Fruit fly (Drosophila melanogaster) whole organism, embryonic: Measurements from ENCODE around the gene Ptx1.

Experiments used
- BEAF-32 ChIP-seq: fragments of 200-800 bp; sonication (Bioruptor generic); optimal IDR thresholded peaks from 3 replicates; lab custom pipeline; 2017; ENCODE audit warnings: missing biosample characterization, missing genetic modification characterization, mild to moderate bottlenecking, moderate library complexity, missing genetic modification reagents
- Bgb ChIP-seq: fragments of 200-800 bp; sonication (Bioruptor generic); IDR thresholded peaks from 2 replicates; pipeline ENCODE4 v1.3.6; 2022; ENCODE audit warnings: missing biosample characterization, missing genetic modification characterization; ENCODE audit not compliant: partially characterized antibody
- CG10321 ChIP-seq: fragments of 200-800 bp; sonication (Bioruptor generic); IDR thresholded peaks from 2 replicates; pipeline ENCODE4 v1.3.6; 2022; ENCODE audit warnings: missing biosample characterization, missing genetic modification characterization
- CG10654 ChIP-seq: fragments of 200-800 bp; sonication (Bioruptor generic); optimal IDR thresholded peaks from 2 replicates; lab custom pipeline; 2016; ENCODE audit warnings: missing biosample characterization, missing genetic modification characterization
- CG11723 ChIP-seq: fragments of 200-800 bp; sonication (Bioruptor generic); optimal IDR thresholded peaks from 2 replicates; lab custom pipeline; 2017; ENCODE audit warnings: missing biosample characterization, mild to moderate bottlenecking, missing genetic modification characterization
- CG12391 ChIP-seq: fragments of 200-800 bp; sonication (Bioruptor generic); optimal IDR thresholded peaks from 3 replicates; lab custom pipeline; 2018; ENCODE audit warnings: missing biosample characterization, mild to moderate bottlenecking, missing genetic modification characterization, moderate library complexity
- CG13296 ChIP-seq: fragments of 200-800 bp; sonication (Bioruptor generic); optimal IDR thresholded peaks from 3 replicates; lab custom pipeline; 2018; ENCODE audit warnings: missing biosample characterization, mild to moderate bottlenecking, missing genetic modification characterization
- CG14050 ChIP-seq: fragments of 200-800 bp; sonication (Bioruptor generic); IDR thresholded peaks from 3 replicates; pipeline ENCODE4 v1.3.6; 2022; ENCODE audit warnings: missing biosample characterization, missing genetic modification characterization
- CG14710 ChIP-seq: fragments of 200-800 bp; sonication (Bioruptor generic); optimal IDR thresholded peaks from 3 replicates; lab custom pipeline; 2019; ENCODE audit warnings: missing biosample characterization, mild to moderate bottlenecking, missing genetic modification characterization, moderate library complexity
- CG2199 ChIP-seq: fragments of 200-800 bp; sonication (Bioruptor generic); IDR thresholded peaks from 3 replicates; pipeline ENCODE4 v1.3.6; 2022; ENCODE audit warnings: missing biosample characterization, missing genetic modification characterization
- CG31365 ChIP-seq: fragments of 200-800 bp; sonication (Bioruptor generic); optimal IDR thresholded peaks from 2 replicates; lab custom pipeline; 2018; ENCODE audit warnings: missing biosample characterization, mild to moderate bottlenecking, missing genetic modification characterization
- CG32532 ChIP-seq: fragments of 200-800 bp; sonication (Bioruptor generic); IDR thresholded peaks from 2 replicates; pipeline ENCODE4 v1.3.6; 2022; ENCODE audit warnings: missing biosample characterization, missing genetic modification characterization
- CG33213 ChIP-seq: fragments of 200-800 bp; sonication (Bioruptor generic); optimal IDR thresholded peaks from 3 replicates; lab custom pipeline; 2016; ENCODE audit warnings: missing biosample characterization, missing genetic modification characterization
- CG33557 ChIP-seq: fragments of 200-800 bp; sonication (Bioruptor generic); optimal IDR thresholded peaks from 2 replicates; lab custom pipeline; 2019; ENCODE audit warnings: missing biosample characterization, mild to moderate bottlenecking, missing genetic modification characterization, moderate library complexity
- CG3838 ChIP-seq: fragments of 200-800 bp; sonication (Bioruptor generic); optimal IDR thresholded peaks from 3 replicates; lab custom pipeline; 2016; ENCODE audit warnings: missing biosample characterization, missing genetic modification characterization
- CG3995 ChIP-seq: fragments of 200-800 bp; sonication (Bioruptor generic); optimal IDR thresholded peaks from 3 replicates; lab custom pipeline; 2016; ENCODE audit warnings: missing biosample characterization, missing genetic modification characterization
- CG4730 ChIP-seq: fragments of 200-800 bp; sonication (Bioruptor generic); IDR thresholded peaks from 2 replicates; pipeline ENCODE4 v1.3.6; 2022; ENCODE audit warnings: missing biosample characterization, missing genetic modification characterization
- CG6791 ChIP-seq: fragments of 200-800 bp; sonication (Bioruptor generic); IDR thresholded peaks from 3 replicates; pipeline ENCODE4 v1.3.6; 2022; ENCODE audit warnings: missing biosample characterization, missing genetic modification characterization; ENCODE audit not compliant: partially characterized antibody
- CG8281 ChIP-seq: fragments of 200-800 bp; sonication (Bioruptor generic); optimal IDR thresholded peaks from 2 replicates; lab custom pipeline; 2018; ENCODE audit warnings: missing biosample characterization, mild to moderate bottlenecking, missing genetic modification characterization, moderate library complexity
- CG9797 ChIP-seq: fragments of 200-800 bp; sonication (Bioruptor generic); optimal IDR thresholded peaks from 3 replicates; lab custom pipeline; 2018; ENCODE audit warnings: missing biosample characterization, mild to moderate bottlenecking, missing genetic modification characterization
- CTCF ChIP-seq: fragments of 200-800 bp; sonication (Bioruptor generic); optimal IDR thresholded peaks from 2 replicates; lab custom pipeline; 2017; ENCODE audit warnings: missing biosample characterization, mild to moderate bottlenecking, missing genetic modification characterization, moderate library complexity
- CoRest ChIP-seq: fragments of 200-800 bp; sonication (Bioruptor generic); optimal IDR thresholded peaks from 3 replicates; lab custom pipeline; 2018; ENCODE audit warnings: missing biosample characterization, mild to moderate bottlenecking, missing genetic modification characterization, moderate library complexity
- Dp ChIP-seq: fragments of 200-800 bp; sonication (Bioruptor generic); optimal IDR thresholded peaks from 2 replicates; lab custom pipeline; 2018; ENCODE audit warnings: missing biosample characterization, mild to moderate bottlenecking, missing genetic modification characterization, moderate library complexity
- Dref ChIP-seq: fragments of 200-800 bp; sonication (Bioruptor generic); IDR thresholded peaks from 2 replicates; pipeline ENCODE4 v1.3.6; 2022; ENCODE audit warnings: missing biosample characterization, missing genetic modification characterization
- E2f2 ChIP-seq: fragments of 200-800 bp; sonication (Bioruptor generic); IDR thresholded peaks from 2 replicates; pipeline ENCODE4 v1.3.6; 2022; ENCODE audit warnings: missing biosample characterization, missing genetic modification characterization
- HLH4C ChIP-seq: fragments of 200-800 bp; sonication (Bioruptor generic); IDR thresholded peaks from 3 replicates; pipeline ENCODE4 v1.3.6; 2022; ENCODE audit warnings: missing biosample characterization, missing genetic modification characterization; ENCODE audit not compliant: partially characterized antibody
- Hmr ChIP-seq: fragments of 200-800 bp; sonication (Bioruptor generic); optimal IDR thresholded peaks from 3 replicates; lab custom pipeline; 2017; ENCODE audit warnings: mild to moderate bottlenecking, missing biosample characterization, missing genetic modification reagents, missing genetic modification characterization
- Lhr ChIP-seq: fragments of 200-800 bp; sonication (Bioruptor generic); optimal IDR thresholded peaks from 3 replicates; lab custom pipeline; 2017; ENCODE audit warnings: mild to moderate bottlenecking, missing biosample characterization, missing genetic modification reagents, missing genetic modification characterization
- Sry-β ChIP-seq: fragments of 200-800 bp; sonication (Bioruptor generic); optimal IDR thresholded peaks from 2 replicates; lab custom pipeline; 2018; ENCODE audit warnings: missing biosample characterization, mild to moderate bottlenecking, missing genetic modification characterization, moderate library complexity
- Sry-δ ChIP-seq: fragments of 200-800 bp; sonication (Bioruptor generic); optimal IDR thresholded peaks from 2 replicates; lab custom pipeline; 2016; ENCODE audit warnings: missing biosample characterization, missing genetic modification characterization
- Tbp ChIP-seq: fragments of >200 bp; optimal IDR thresholded peaks from 2 replicates; lab custom pipeline; 2018; ENCODE audit warnings: missing biosample characterization, missing genetic modification characterization
- amos ChIP-seq: fragments of 200-800 bp; sonication (Bioruptor generic); IDR thresholded peaks from 2 replicates; pipeline ENCODE4 v1.3.6; 2022; ENCODE audit warnings: missing biosample characterization, missing genetic modification characterization; ENCODE audit not compliant: partially characterized antibody
- bab2 ChIP-seq: fragments of 200-800 bp; sonication (Bioruptor generic); optimal IDR thresholded peaks from 2 replicates; lab custom pipeline; 2016; ENCODE audit warnings: missing biosample characterization, missing genetic modification characterization
- bigmax ChIP-seq: fragments of 200-800 bp; sonication (Bioruptor generic); optimal IDR thresholded peaks from 2 replicates; lab custom pipeline; 2018; ENCODE audit warnings: missing biosample characterization, mild to moderate bottlenecking, missing genetic modification characterization
- chinmo ChIP-seq: fragments of 200-800 bp; sonication (Bioruptor generic); IDR thresholded peaks from 4 replicates; pipeline ENCODE4 v1.3.6; 2022; ENCODE audit warnings: missing biosample characterization, missing genetic modification characterization; ENCODE audit not compliant: partially characterized antibody
- dmrt11E ChIP-seq: fragments of 200-800 bp; sonication (Bioruptor generic); optimal IDR thresholded peaks from 3 replicates; lab custom pipeline; 2018; ENCODE audit warnings: missing biosample characterization, mild to moderate bottlenecking, missing genetic modification characterization, moderate library complexity
- esg ChIP-seq: fragments of 200-800 bp; sonication (Bioruptor generic); conservative IDR thresholded peaks from 2 replicates; pipeline ENCODE4 v1.3.6; 2022; ENCODE audit warnings: missing biosample characterization, missing genetic modification characterization
- eyg ChIP-seq: fragments of 200-800 bp; sonication (Bioruptor generic); optimal IDR thresholded peaks from 3 replicates; lab custom pipeline; 2016; ENCODE audit warnings: missing biosample characterization, missing genetic modification characterization
- fru ChIP-seq: fragments of >200 bp; optimal IDR thresholded peaks from 2 replicates; lab custom pipeline; 2017
- gce ChIP-seq: fragments of 200-800 bp; sonication (Bioruptor generic); IDR thresholded peaks from 3 replicates; pipeline ENCODE4 v1.3.6; 2022; ENCODE audit warnings: missing biosample characterization, missing genetic modification characterization
- gem ChIP-seq: fragments of 200-800 bp; sonication (Bioruptor generic); optimal IDR thresholded peaks from 2 replicates; lab custom pipeline; 2019; ENCODE audit warnings: missing biosample characterization, mild to moderate bottlenecking, missing genetic modification characterization, moderate library complexity
- ind ChIP-seq: fragments of 200-800 bp; sonication (Bioruptor generic); optimal IDR thresholded peaks from 3 replicates; lab custom pipeline; 2016; ENCODE audit warnings: missing biosample characterization, missing genetic modification characterization
- insv ChIP-seq, 2 experiments: fragments of 200-800 bp; sonication (Bioruptor generic); optimal IDR thresholded peaks; 3 replicates each; lab custom pipeline; 2016 to 2018; ENCODE audit warnings: missing biosample characterization in 2 of 2, missing genetic modification characterization in 2 of 2
- lab ChIP-seq: fragments of 200-800 bp; sonication (Bioruptor generic); optimal IDR thresholded peaks from 3 replicates; lab custom pipeline; 2017; ENCODE audit warnings: missing biosample characterization, missing genetic modification characterization, mild to moderate bottlenecking, moderate library complexity, missing genetic modification reagents
- oc ChIP-seq: fragments of 200-800 bp; sonication (Bioruptor generic); optimal IDR thresholded peaks from 2 replicates; lab custom pipeline; 2018; ENCODE audit warnings: missing biosample characterization, mild to moderate bottlenecking, missing genetic modification characterization, moderate library complexity
- sens-2 ChIP-seq: fragments of 200-800 bp; sonication (Bioruptor generic); IDR thresholded peaks from 2 replicates; pipeline ENCODE4 v1.3.6; 2022; ENCODE audit warnings: missing biosample characterization, missing genetic modification characterization
- tup ChIP-seq: fragments of 200-800 bp; sonication (Bioruptor generic); optimal IDR thresholded peaks from 2 replicates; lab custom pipeline; 2016; ENCODE audit warnings: missing biosample characterization, mild to moderate bottlenecking, missing genetic modification characterization, moderate library complexity
- wor ChIP-seq: fragments of 200-800 bp; sonication (Bioruptor generic); IDR thresholded peaks from 2 replicates; pipeline ENCODE4 v1.3.6; 2022; ENCODE audit warnings: missing biosample characterization, missing genetic modification characterization
- zen ChIP-seq: fragments of 200-800 bp; sonication (Bioruptor generic); optimal IDR thresholded peaks from 3 replicates; lab custom pipeline; 2018; ENCODE audit warnings: missing biosample characterization, mild to moderate bottlenecking, missing genetic modification characterization, moderate library complexity

Ptx1 gene

DNA sequence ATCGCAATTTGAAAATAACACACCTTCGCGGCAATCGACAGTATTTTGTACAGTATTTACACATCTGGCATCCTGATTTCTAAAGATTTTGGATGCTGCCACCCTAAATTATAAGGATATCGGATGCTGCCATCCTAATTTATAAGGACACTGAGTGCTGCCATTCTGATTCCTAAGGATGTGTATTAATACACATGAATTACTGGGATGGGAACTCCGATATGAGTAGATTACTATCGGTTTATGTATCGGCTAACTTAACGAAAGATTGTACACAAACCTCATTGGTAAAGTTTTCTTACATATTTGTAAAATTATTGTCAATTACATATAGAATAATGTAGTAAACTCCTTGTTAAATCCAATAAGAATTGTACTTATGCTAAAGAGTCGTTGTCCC lies 33.8 kb downstream of the Ptx1 start (continued):
- TF ChIP-seq sens-2 (GFP tag; lab: Robert Waterston, UW) (no peak), Sry-δ (GFP tag; lab: Kevin White, UChicago) (peak; percentile 47), Lhr (GFP tag; lab: Kevin White, UChicago) (peak; percentile 78), amos (GFP tag; lab: Robert Waterston, UW) (peak; percentile 63; the same call in 1 of the 2 replicates), Dref (GFP tag; lab: Robert Waterston, UW) (0 out of 2 replicates have a peak, but pooled peaks have one; percentile 25), zen (peak; percentile 63), E2f2 (GFP tag; lab: Robert Waterston, UW) (peak; percentile 84), insv (GFP tag; optimal IDR thresholded peaks at IDR 0.05; lab: Kevin White, UChicago) (peak; percentile 81 to 99), Hmr (GFP tag; lab: Kevin White, UChicago) (peak; percentile 48), Dp (GFP tag; lab: Kevin White, UChicago) (peak; percentile 75), CTCF (peak; percentile 82), CG14710 (tag; lab: Kevin White, UChicago) (peak; percentile 54), chinmo (GFP tag; lab: Robert Waterston, UW) (0 out of 4 replicates have a peak, but pooled peaks have one; percentile 13), eyg (GFP tag; lab: Kevin White, UChicago) (no peak), BEAF-32 (peak; percentile 27), Bgb (peak; percentile 34; the same call in 1 of the 2 replicates), CG33213 (GFP tag; lab: Kevin White, UChicago) (peak; percentile 38), CoRest (tag; lab: Kevin White, UChicago) (peak; percentile 4), gem (tag; lab: Kevin White, UChicago) (no peak), CG3995 (GFP tag; lab: Kevin White, UChicago) (no peak), CG33557 (no peak), CG6791 (GFP tag; lab: Robert Waterston, UW) (peak; percentile 53; the same call in 2 of the 3 replicates)

dm6 chr3R:30959400-30959799 lies 46.8 kb downstream of the Ptx1 start, which contains the start of gene CG15548:
CG15548 (plus strand) TSS chr3R:30959700.
- TF ChIP-seq dmrt11E (tag; lab: Kevin White, UChicago), result no peak
- TF ChIP-seq oc (tag; lab: Kevin White, UChicago), result no peak
- no peak for TF ChIP-seq CG11723 (GFP tag; lab: Kevin White, UChicago)
- TF ChIP-seq CG3838, result no peak
- no peak for TF ChIP-seq CG13296 (GFP tag; lab: Kevin White, UChicago)
- no peak for TF ChIP-seq CG31365
- no peak for TF ChIP-seq ind (GFP tag; lab: Kevin White, UChicago)
- TF ChIP-seq gce (GFP tag; lab: Robert Waterston, UW), result no peak
- no peak for TF ChIP-seq Sry-β (GFP tag; lab: Kevin White, UChicago)
- no peak for TF ChIP-seq fru (lab: Kevin White, UChicago)
- TF ChIP-seq CG2199, result no peak
- TF ChIP-seq zen, result no peak
- TF ChIP-seq CG4730, result no peak
- no peak for TF ChIP-seq HLH4C (GFP tag; lab: Robert Waterston, UW)
- TF ChIP-seq wor, result no peak
- TF ChIP-seq, all 482 proteins: peak for 0

DNA sequence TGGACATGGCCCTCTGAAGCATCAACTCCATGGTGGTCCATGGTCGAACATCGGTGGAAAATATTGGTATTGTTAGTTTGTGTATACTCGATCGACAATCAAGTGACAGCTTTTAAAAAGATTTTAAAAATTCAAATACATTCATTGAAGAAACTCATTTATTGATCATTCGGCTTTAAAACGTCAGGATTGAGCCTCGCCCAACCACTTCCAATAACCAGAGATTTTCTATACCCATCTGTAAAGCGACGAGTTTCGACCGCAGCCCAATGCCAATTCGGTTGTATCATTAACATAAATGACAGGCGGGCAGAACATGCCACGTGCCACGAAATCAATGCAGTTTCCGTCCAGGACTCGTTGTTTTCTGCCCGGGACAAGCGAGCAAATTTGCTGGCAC lies 51.7 kb downstream of the Ptx1 start, which contains the start of gene Ctr1C:
Gene Ctr1C (minus strand): TSS at position 101 of the 400 bp plus-strand sequence.
- TF ChIP-seq CG14050 (no peak), tup (GFP tag; lab: Kevin White, UChicago) (no peak), CG32532 (GFP tag; lab: Robert Waterston, UW) (no peak), bab2 (GFP tag; lab: Kevin White, UChicago) (no peak), CG10654 (no peak), bigmax (no peak), CG12391 (tag; lab: Kevin White, UChicago) (no peak), CG10321 (GFP tag; lab: Robert Waterston, UW) (no peak), CG9797 (no peak), esg (no peak), Tbp (GFP tag; lab: Kevin White, UChicago) (no peak), CG8281 (tag; lab: Kevin White, UChicago) (no peak), lab (GFP tag; lab: Kevin White, UChicago) (no peak), dmrt11E (tag; lab: Kevin White, UChicago) (no peak)
